Worm (Caenorhabditis elegans) whole organism, mixed stage, embryonic: ENCODE data around the gene egrh-1.

Experiments used
- ceh-83 ChIP-seq: fragments of 200-800 bp; sonication (Bioruptor generic); optimal IDR thresholded peaks from 2 replicates; lab custom pipeline; 2018; ENCODE audit warnings: mild to moderate bottlenecking, missing genetic modification characterization, missing compliant biosample characterization
- ces-1 ChIP-seq: fragments of 150-350 bp; optimal IDR thresholded peaks from 2 replicates; lab custom pipeline; 2014; ENCODE audit warnings: missing biosample characterization, missing genetic modification reagents, missing genetic modification characterization
- elt-3 ChIP-seq: fragments of 150-350 bp; optimal IDR thresholded peaks from 2 replicates; lab custom pipeline; 2014; ENCODE audit warnings: missing biosample characterization, missing genetic modification characterization
- nhr-28 ChIP-seq: fragments of 150-350 bp; optimal IDR thresholded peaks from 2 replicates; lab custom pipeline; 2014; ENCODE audit warnings: missing biosample characterization, missing genetic modification characterization
- nhr-76 ChIP-seq: sonication (generic microtip); optimal IDR thresholded peaks from 2 replicates; lab custom pipeline; 2017; ENCODE audit warnings: missing biosample characterization, missing genetic modification characterization
- pha-4 ChIP-seq: fragments of 150-350 bp; optimal IDR thresholded peaks from 2 replicates; lab custom pipeline; 2018; ENCODE audit warnings: missing biosample characterization, missing genetic modification reagents, missing genetic modification characterization
- sem-2 ChIP-seq: fragments of 200-800 bp; sonication (Bioruptor generic); optimal IDR thresholded peaks from 2 replicates; lab custom pipeline; 2018; ENCODE audit warnings: mild to moderate bottlenecking, missing genetic modification characterization, missing compliant biosample characterization
- snpc-4 ChIP-seq: fragments of 150-350 bp; optimal IDR thresholded peaks from 2 replicates; lab custom pipeline; 2014; ENCODE audit warnings: missing biosample characterization, missing genetic modification characterization
- unc-39 ChIP-seq: fragments of 150-350 bp; optimal IDR thresholded peaks from 2 replicates; lab custom pipeline; 2014; ENCODE audit warnings: missing biosample characterization, missing genetic modification characterization
- unc-62 ChIP-seq: fragments of 150-350 bp; optimal IDR thresholded peaks from 2 replicates; lab custom pipeline; 2014; ENCODE audit warnings: missing biosample characterization, missing genetic modification reagents, missing genetic modification characterization
- ztf-11 ChIP-seq: fragments of 150-350 bp; optimal IDR thresholded peaks from 2 replicates; lab custom pipeline; 2014; ENCODE audit warnings: missing biosample characterization, missing genetic modification characterization

DNA sequence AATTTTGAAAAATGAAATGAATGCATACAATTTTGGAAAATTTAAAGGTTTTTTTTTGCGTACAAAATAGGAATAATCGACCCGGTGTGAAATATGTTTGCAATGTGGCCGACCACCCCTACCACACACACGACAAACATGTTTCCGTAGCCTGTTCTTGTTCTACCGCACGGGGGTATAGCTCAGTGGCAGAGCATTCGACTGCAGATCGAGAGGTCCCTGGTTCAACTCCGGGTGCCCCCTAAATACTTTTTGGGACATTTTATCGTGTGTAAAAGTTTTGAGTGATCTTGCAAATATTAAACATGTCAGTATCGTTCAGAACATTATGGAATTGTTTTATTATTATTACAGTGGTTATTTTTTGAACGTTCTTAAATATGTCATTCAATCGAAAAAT lies 41.0 kb upstream of the egrh-1 start:
- TF ChIP-seq ceh-83 (peak; percentile 91), snpc-4 (no peak), unc-62 (GFP tag; lab: Kevin White, UChicago) (peak; percentile 2), ces-1 (GFP tag; lab: Kevin White, UChicago) (no peak), elt-3 (no peak), ztf-11 (no peak), unc-39 (tag; lab: Kevin White, UChicago) (no peak), nhr-28 (no peak), sem-2 (GFP tag; lab: Kevin White, UChicago) (peak; percentile 84), pha-4 (no peak), nhr-76 (tag; lab: Kevin White, UChicago) (no peak)
